Worm (Caenorhabditis elegans) whole organism, L1 larva: ENCODE data around the gene F02C12.2.

Experiments used
- C16A3.4 ChIP-seq: fragments of 150-350 bp; optimal IDR thresholded peaks from 2 replicates; lab custom pipeline; 2014; ENCODE audit warnings: missing biosample characterization, missing genetic modification characterization
- F16B12.6 ChIP-seq: fragments of 150-350 bp; optimal IDR thresholded peaks from 2 replicates; lab custom pipeline; 2014; ENCODE audit warnings: missing biosample characterization, missing genetic modification characterization
- dsc-1 ChIP-seq: sonication (generic microtip); optimal IDR thresholded peaks from 2 replicates; lab custom pipeline; 2016; ENCODE audit warnings: mild to moderate bottlenecking, missing genetic modification characterization, missing compliant biosample characterization
- nhr-20 ChIP-seq: sonication (generic microtip); optimal IDR thresholded peaks from 2 replicates; lab custom pipeline; 2016; ENCODE audit warnings: mild to moderate bottlenecking, missing genetic modification characterization, missing compliant biosample characterization
- nhr-237 ChIP-seq: fragments of 150-350 bp; optimal IDR thresholded peaks from 2 replicates; lab custom pipeline; 2014; ENCODE audit warnings: missing biosample characterization, missing genetic modification characterization
- unc-98 ChIP-seq: fragments of 200-800 bp; sonication (Bioruptor generic); IDR thresholded peaks from 2 replicates; pipeline ENCODE4 v1.3.6; 2022; ENCODE audit warnings: missing genetic modification characterization, missing compliant biosample characterization
- ztf-11 ChIP-seq, 2 experiments: sonication (generic microtip); optimal IDR thresholded peaks; 2 replicates each; lab custom pipeline; 2016 to 2017; ENCODE audit warnings: missing genetic modification characterization in 2 of 2, missing biosample characterization in 1 of 2, missing compliant biosample characterization in 1 of 2
- ztf-4 ChIP-seq: fragments of 150-350 bp; optimal IDR thresholded peaks from 2 replicates; lab custom pipeline; 2014; ENCODE audit warnings: missing biosample characterization, missing genetic modification characterization

The F02C12.2 gene

DNA sequence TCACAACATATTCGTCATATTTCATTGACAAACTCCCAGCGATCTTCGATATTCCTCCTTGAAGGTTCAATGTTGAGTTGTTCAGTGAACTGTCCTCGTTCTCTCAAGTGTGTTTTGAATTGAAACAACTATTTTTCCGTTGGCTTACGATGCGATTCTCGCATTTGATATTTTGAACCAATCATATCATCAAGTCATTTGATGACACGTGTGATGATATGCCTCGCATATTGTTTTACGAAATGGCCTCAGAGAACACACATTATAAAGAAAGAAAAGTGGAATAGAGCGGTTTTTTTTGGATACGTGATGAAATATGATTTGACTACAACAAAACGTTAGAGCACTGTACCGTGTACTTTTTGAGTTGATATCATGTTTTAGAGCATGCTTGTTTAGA, 50.7 kb downstream of the F02C12.2 start (continued):
- TF ChIP-seq nhr-20 (peak; percentile 91), ztf-11 (tag; optimal IDR thresholded peaks at IDR 0.05; lab: Kevin White, UChicago) (no peak), nhr-237 (no peak), dsc-1 (tag; lab: Kevin White, UChicago) (no peak), unc-98 (GFP tag; lab: Robert Waterston, UW) (no peak), C16A3.4 (tag; lab: Kevin White, UChicago) (peak; percentile 64), ztf-4 (tag; lab: Kevin White, UChicago) (peak; percentile 7), F16B12.6 (tag; lab: Kevin White, UChicago) (no peak)
- TF ChIP-seq, all 84 proteins: peak for 24
